Fruit fly (Drosophila melanogaster) whole organism, embryonic: Measurements from ENCODE around the gene mil.

ENCODE experiments used
- Aef1 ChIP-seq: fragments of 200-800 bp; sonication (Bioruptor generic); IDR thresholded peaks from 3 replicates; pipeline ENCODE4 v1.3.6; 2022; ENCODE audit warnings: missing biosample characterization, missing genetic modification characterization
- CG10959 ChIP-seq: fragments of 200-800 bp; sonication (Bioruptor generic); IDR thresholded peaks from 2 replicates; pipeline ENCODE4 v1.3.6; 2022; ENCODE audit warnings: missing biosample characterization, missing genetic modification characterization
- CG13424 ChIP-seq: fragments of 200-800 bp; sonication (Bioruptor generic); optimal IDR thresholded peaks from 2 replicates; lab custom pipeline; 2019; ENCODE audit warnings: missing biosample characterization, mild to moderate bottlenecking, missing genetic modification characterization, moderate library complexity
- CG31388 ChIP-seq: fragments of 200-800 bp; sonication (Bioruptor generic); optimal IDR thresholded peaks from 2 replicates; lab custom pipeline; 2016; ENCODE audit warnings: missing biosample characterization, missing genetic modification characterization
- CG7271 ChIP-seq: fragments of 200-800 bp; sonication (Bioruptor generic); optimal IDR thresholded peaks from 2 replicates; lab custom pipeline; 2018; ENCODE audit warnings: missing biosample characterization, mild to moderate bottlenecking, missing genetic modification characterization, moderate library complexity
- D19B ChIP-seq: fragments of 200-800 bp; sonication (Bioruptor generic); optimal IDR thresholded peaks from 2 replicates; lab custom pipeline; 2017; ENCODE audit warnings: missing biosample characterization, mild to moderate bottlenecking, missing genetic modification characterization
- Hr3 ChIP-seq: fragments of 200-800 bp; sonication (Bioruptor generic); optimal IDR thresholded peaks from 3 replicates; lab custom pipeline; 2016; ENCODE audit warnings: missing biosample characterization, missing genetic modification characterization
- NC2α ChIP-seq: fragments of 200-800 bp; sonication (Bioruptor generic); optimal IDR thresholded peaks from 2 replicates; lab custom pipeline; 2016; ENCODE audit warnings: missing biosample characterization, missing genetic modification characterization
- Oli ChIP-seq: fragments of 200-800 bp; sonication (Bioruptor generic); optimal IDR thresholded peaks from 2 replicates; lab custom pipeline; 2018; ENCODE audit warnings: missing biosample characterization, mild to moderate bottlenecking, missing genetic modification characterization, moderate library complexity
- Taf1 ChIP-seq: fragments of 200-800 bp; sonication (Bioruptor generic); IDR thresholded peaks from 2 replicates; pipeline ENCODE4 v1.3.6; 2022; ENCODE audit warnings: missing biosample characterization, missing genetic modification characterization
- dan ChIP-seq: fragments of 200-800 bp; sonication (Bioruptor generic); IDR thresholded peaks from 2 replicates; pipeline ENCODE4 v1.3.6; 2022; ENCODE audit warnings: missing biosample characterization, missing genetic modification characterization
- dpn ChIP-seq, 2 experiments: fragments of 200-800 bp; sonication (Bioruptor generic); optimal IDR thresholded peaks; 3 replicates each; lab custom pipeline; 2016; ENCODE audit warnings: missing biosample characterization in 2 of 2, missing genetic modification characterization in 2 of 2
- odd ChIP-seq: fragments of 200-800 bp; sonication (Bioruptor generic); optimal IDR thresholded peaks from 2 replicates; lab custom pipeline; 2017; ENCODE audit warnings: missing biosample characterization, mild to moderate bottlenecking, missing genetic modification characterization
- zfh2 ChIP-seq: fragments of 200-800 bp; sonication (Bioruptor generic); optimal IDR thresholded peaks from 2 replicates; lab custom pipeline; 2016; ENCODE audit warnings: missing biosample characterization, missing genetic modification characterization

- TF ChIP-seq CG10959 (GFP tag; lab: Robert Waterston, UW) (no peak), CG13424 (peak; percentile 69), Oli (tag; lab: Kevin White, UChicago) (peak; percentile 62), CG31388 (GFP tag; lab: Kevin White, UChicago) (no peak), odd (GFP tag; lab: Kevin White, UChicago) (no peak), dan (GFP tag; lab: Robert Waterston, UW) (no peak), CG7271 (tag; lab: Kevin White, UChicago) (no peak), Hr3 (GFP tag; lab: Kevin White, UChicago) (peak; percentile 58), D19B (GFP tag; lab: Kevin White, UChicago) (no peak), Taf1 (GFP tag; lab: Robert Waterston, UW) (no peak), Aef1 (GFP tag; lab: Robert Waterston, UW) (peak; percentile 55; the same call in 2 of the 3 replicates), zfh2 (GFP tag; lab: Kevin White, UChicago) (no peak), dpn (GFP tag; optimal IDR thresholded peaks at IDR 0.05; lab: Kevin White, UChicago) (peak; percentile 25 to 64), NC2α (GFP tag; lab: Kevin White, UChicago) (peak; percentile 57)
Observed at dm6 chr3R:27948421-27948906, 36.2 kb downstream of the mil start, which contains the start of gene Gp93.
